Worm (Caenorhabditis elegans): Measurements from ENCODE around the gene F47C12.7.

DNA sequence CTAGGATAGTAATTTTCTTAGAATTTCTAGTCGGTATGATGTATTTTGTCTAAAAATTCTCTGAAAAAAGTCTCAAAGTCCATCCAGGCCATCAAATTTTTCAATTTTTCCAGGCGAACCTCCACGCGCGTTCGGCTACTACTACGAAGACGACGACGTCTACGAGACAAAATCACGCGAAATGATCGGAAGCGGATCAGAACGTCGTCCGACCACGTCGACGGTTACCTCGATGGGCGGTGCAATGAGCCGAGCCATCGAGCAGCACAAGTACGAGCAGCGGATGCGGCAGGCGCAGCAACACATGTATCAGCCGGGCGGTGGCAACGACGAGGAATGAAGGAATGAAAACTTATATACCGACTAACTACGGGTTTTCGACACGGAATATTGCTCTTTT lies 18.3 kb upstream of the F47C12.7 start:
- no peak for TF ChIP-seq ceh-20 (GFP tag; IDR thresholded peaks at IDR 0.05)
- TF ChIP-seq dmd-9 (GFP tag; IDR thresholded peaks at IDR 0.05) = no peak
- TF ChIP-seq nhr-11 (tag; optimal IDR thresholded peaks at IDR 0.05) = no peak
- TF ChIP-seq lin-39 (tag; optimal IDR thresholded peaks at IDR 0.05) = no peak
- no peak for TF ChIP-seq zag-1 (tag; optimal IDR thresholded peaks at IDR 0.05)
- no peak for TF ChIP-seq nhr-25 (tag; optimal IDR thresholded peaks at IDR 0.05; ENCODE audit: borderline replicate concordance, insufficient read depth)
- TF ChIP-seq unc-62 (GFP tag; optimal IDR thresholded peaks at IDR 0.05 in 1 of 2) = no peak
- TF ChIP-seq unc-62 (tag; optimal IDR thresholded peaks at IDR 0.05) = no peak
- TF ChIP-seq ctbp-1 (GFP tag; IDR thresholded peaks at IDR 0.05) = no peak

All from whole organism, L4 larva.